Worm (Caenorhabditis elegans): Measurements from ENCODE around the gene sap-49.

sap-49 gene

DNA sequence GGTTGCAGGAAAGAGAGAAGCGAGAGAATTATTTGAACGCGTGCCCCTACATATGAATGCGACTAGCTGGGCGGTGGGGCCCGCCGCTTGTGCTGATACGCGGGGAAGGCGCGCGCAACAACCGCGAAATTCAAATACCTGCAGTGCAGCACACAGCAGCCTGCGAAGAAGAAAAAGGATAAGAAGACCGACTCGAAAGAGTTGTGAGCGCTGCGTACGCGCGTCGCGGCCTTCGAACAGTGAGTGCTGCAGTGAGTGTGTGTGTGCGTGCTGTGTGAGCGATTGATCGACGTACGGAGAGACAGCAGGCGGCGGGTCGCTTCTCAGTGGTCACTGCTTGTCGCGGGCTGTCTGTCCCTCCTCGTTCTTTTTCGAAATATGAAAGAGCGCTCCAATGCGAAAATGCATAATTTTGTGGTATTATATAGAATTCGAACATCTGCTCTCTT is 7.3 kb downstream of the sap-49 start (continued):
- no peak for TF ChIP-seq nfya-1 (tag; optimal IDR thresholded peaks at IDR 0.05; ENCODE audit: borderline replicate concordance, insufficient read depth)
- no peak for TF ChIP-seq snpc-1.1 (tag; optimal IDR thresholded peaks at IDR 0.05; ENCODE audit: insufficient read depth)
- peak; percentile 72 for TF ChIP-seq attf-3 (GFP tag; conservative IDR thresholded peaks at IDR 0.05)
- TF ChIP-seq bed-2 (GFP tag; IDR thresholded peaks at IDR 0.05) = no peak
- no peak for TF ChIP-seq nhr-120 (GFP tag; IDR thresholded peaks at IDR 0.05)
- TF ChIP-seq F33H1.4 (GFP tag; IDR thresholded peaks at IDR 0.05) = peak; percentile 38
- TF ChIP-seq K12H6.12 (tag; optimal IDR thresholded peaks at IDR 0.05) = peak; percentile 98
- TF ChIP-seq lin-35 (GFP tag; optimal IDR thresholded peaks at IDR 0.05) = peak in 1 of 3 experiments; percentile 89
- TF ChIP-seq ekl-4 (GFP tag; IDR thresholded peaks at IDR 0.05) = peak; percentile 89
- TF ChIP-seq hlh-12 (tag; optimal IDR thresholded peaks at IDR 0.05) = no peak
- peak; percentile 41 for TF ChIP-seq ZK185.1 (tag; optimal IDR thresholded peaks at IDR 0.05; ENCODE audit: poor library complexity, severe bottlenecking)
- TF ChIP-seq hsf-1 (GFP tag; IDR thresholded peaks at IDR 0.05) = 0 out of 2 replicates have a peak, but pooled peaks have one; percentile 38
- no peak for TF ChIP-seq C17E4.6 (GFP tag; IDR thresholded peaks at IDR 0.05)
- peak; percentile 98 for TF ChIP-seq attf-5 (GFP tag; optimal IDR thresholded peaks at IDR 0.05)
- TF ChIP-seq let-607 (tag; optimal IDR thresholded peaks at IDR 0.05) = peak; percentile 76 to 84
- no peak for TF ChIP-seq egl-44 (GFP tag; IDR thresholded peaks at IDR 0.05)
- no peak for TF ChIP-seq D2030.7 (GFP tag; IDR thresholded peaks at IDR 0.05)
- TF ChIP-seq hlh-26 (GFP tag; conservative IDR thresholded peaks at IDR 0.05) = no peak
- TF ChIP-seq F10E7.11 (tag; optimal IDR thresholded peaks at IDR 0.05) = peak; percentile 23
- peak; percentile 91 for TF ChIP-seq mcd-1 (GFP tag; IDR thresholded peaks at IDR 0.05)
- peak; percentile 47 for TF ChIP-seq zim-3 (tag; optimal IDR thresholded peaks at IDR 0.05)
- TF ChIP-seq hmg-20 (GFP tag; IDR thresholded peaks at IDR 0.05) = no peak
- peak; percentile 56; the same call in 1 of the 2 replicates for TF ChIP-seq Y95B8A.8 (GFP tag; IDR thresholded peaks at IDR 0.05)
- TF ChIP-seq Y67H2A.10 (GFP tag; conservative IDR thresholded peaks at IDR 0.05) = peak; percentile 41; the same call in 1 of the 2 replicates
- peak; percentile 68 for TF ChIP-seq hmg-1.2 (GFP tag; IDR thresholded peaks at IDR 0.05)
- peak; percentile 22 for TF ChIP-seq F23B12.7 (tag; optimal IDR thresholded peaks at IDR 0.05; ENCODE audit: insufficient read depth)
- TF ChIP-seq mxl-1 (tag; optimal IDR thresholded peaks at IDR 0.05) = no peak
- TF ChIP-seq ceh-79 (tag; optimal IDR thresholded peaks at IDR 0.05) = no peak
- TF ChIP-seq fkh-3 (tag; optimal IDR thresholded peaks at IDR 0.05) = no peak
- TF ChIP-seq ztf-26 (tag; optimal IDR thresholded peaks at IDR 0.05) = peak; percentile 93
- TF ChIP-seq bed-1 (GFP tag; IDR thresholded peaks at IDR 0.05) = no peak
- TF ChIP-seq nhr-80 (tag; optimal IDR thresholded peaks at IDR 0.05) = peak; percentile 98
- TF ChIP-seq rcor-1 (GFP tag; IDR thresholded peaks at IDR 0.05) = peak; percentile 61
- no peak for TF ChIP-seq aptf-3 (GFP tag; IDR thresholded peaks at IDR 0.05)
- no peak for TF ChIP-seq him-1 (tag; optimal IDR thresholded peaks at IDR 0.05)
- TF ChIP-seq atf-7 (tag; optimal IDR thresholded peaks at IDR 0.05) = peak; percentile 83
- peak; percentile 72; the same call in 1 of the 2 replicates for TF ChIP-seq madf-3 (GFP tag; IDR thresholded peaks at IDR 0.05)
- no peak for TF ChIP-seq F49E8.2 (tag; optimal IDR thresholded peaks at IDR 0.05; ENCODE audit: insufficient read depth)
- TF ChIP-seq egl-18 (GFP tag; IDR thresholded peaks at IDR 0.05) = 0 out of 2 replicates have a peak, but pooled peaks have one; percentile 66
- TF ChIP-seq efl-1 (GFP tag; optimal IDR thresholded peaks at IDR 0.05) = peak; percentile 30
- peak; percentile 60 for TF ChIP-seq ceh-91 (GFP tag; IDR thresholded peaks at IDR 0.05)
- TF ChIP-seq ceh-58 (GFP tag; IDR thresholded peaks at IDR 0.05) = no peak
- TF ChIP-seq ztf-28 (GFP tag; IDR thresholded peaks at IDR 0.05) = peak; percentile 41; the same call in 1 of the 2 replicates
- TF ChIP-seq tlf-1 (GFP tag; optimal IDR thresholded peaks at IDR 0.05) = peak; percentile 67
- TF ChIP-seq T26A5.8 (tag; optimal IDR thresholded peaks at IDR 0.05) = peak; percentile 18
- TF ChIP-seq snpc-3.4 (tag; optimal IDR thresholded peaks at IDR 0.05) = peak; percentile 17
- TF ChIP-seq ztf-6 (GFP tag; IDR thresholded peaks at IDR 0.05) = peak; percentile 75; the same call in 1 of the 2 replicates
- TF ChIP-seq ztf-22 (GFP tag; optimal IDR thresholded peaks at IDR 0.05) = peak; percentile 72

Measured in whole organism, young adult.